Fruit fly (Drosophila melanogaster): Measurements from ENCODE around the gene Mcm10.

Gene Mcm10

DNA sequence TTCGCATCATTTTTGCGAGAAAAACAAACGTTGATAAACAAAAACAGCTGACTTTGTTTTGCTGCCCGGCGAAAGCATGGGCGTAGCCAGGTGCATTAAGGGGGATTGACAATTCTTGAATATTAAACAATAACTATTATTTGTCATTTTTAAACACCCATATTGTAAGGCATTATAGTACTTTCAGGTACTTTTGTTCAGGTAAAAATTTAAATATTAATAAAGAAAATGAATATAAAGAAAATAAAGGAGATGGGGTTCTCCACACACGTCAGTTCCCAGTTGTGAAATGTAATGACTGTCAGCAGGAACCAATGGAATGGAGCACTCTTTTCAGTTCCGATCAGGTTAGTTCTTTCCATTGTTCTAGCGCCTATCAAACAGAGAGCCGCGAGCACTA, 21.2 kb upstream of the Mcm10 start, which contains the start of the genes Coq3 and Pld3 (continued):
- TF ChIP-seq insv (GFP tag; optimal IDR thresholded peaks at IDR 0.05) (peak in 1 of 2 experiments; percentile 28), CG4707 (GFP tag; optimal IDR thresholded peaks at IDR 0.05) (peak; percentile 61), psq (GFP tag; optimal IDR thresholded peaks at IDR 0.05) (no peak), NK7.1 (GFP tag; optimal IDR thresholded peaks at IDR 0.05) (peak; percentile 0), zen2 (GFP tag; IDR thresholded peaks at IDR 0.05; ENCODE audit: partially characterized antibody) (no peak), CG2120 (GFP tag; optimal IDR thresholded peaks at IDR 0.05) (peak; percentile 91), ro (GFP tag; IDR thresholded peaks at IDR 0.05) (no peak), h (optimal IDR thresholded peaks at IDR 0.05) (no peak), CG5180 (GFP tag; optimal IDR thresholded peaks at IDR 0.05) (peak; percentile 39), zfh1 (GFP tag; IDR thresholded peaks at IDR 0.05) (peak; percentile 90), CG8089 (GFP tag; optimal IDR thresholded peaks at IDR 0.05) (peak; percentile 39), Chrac-16 (GFP tag; optimal IDR thresholded peaks at IDR 0.05) (peak; percentile 76), Hr3 (GFP tag; optimal IDR thresholded peaks at IDR 0.05) (peak; percentile 74), CG4820 (GFP tag; optimal IDR thresholded peaks at IDR 0.05) (peak; percentile 69), br (optimal IDR thresholded peaks at IDR 0.05) (no peak), CG7745 (tag; optimal IDR thresholded peaks at IDR 0.05) (no peak), bsh (GFP tag; optimal IDR thresholded peaks at IDR 0.05) (peak; percentile 81 to 87), cwo (GFP tag; optimal IDR thresholded peaks at IDR 0.05) (peak; percentile 80), Meics (GFP tag; optimal IDR thresholded peaks at IDR 0.05) (peak; percentile 86), CG4854 (GFP tag; optimal IDR thresholded peaks at IDR 0.05) (peak; percentile 61), Asciz (GFP tag; optimal IDR thresholded peaks at IDR 0.05) (peak; percentile 80), CG7372 (GFP tag; IDR thresholded peaks at IDR 0.05) (0 out of 2 replicates have a peak, but pooled peaks have one; percentile 28), CG11456 (GFP tag; IDR thresholded peaks at IDR 0.05) (peak; percentile 85), Nf-YB (GFP tag; optimal IDR thresholded peaks at IDR 0.05) (peak; percentile 58), usp (GFP tag; optimal IDR thresholded peaks at IDR 0.05) (no peak), CG7987 (GFP tag; optimal IDR thresholded peaks at IDR 0.05) (peak; percentile 64), Dip2 (GFP tag; IDR thresholded peaks at IDR 0.05) (no peak), pnt (GFP tag; optimal IDR thresholded peaks at IDR 0.05) (peak; percentile 50), CG30403 (GFP tag; optimal IDR thresholded peaks at IDR 0.05) (peak; percentile 88), CG18764 (GFP tag; optimal IDR thresholded peaks at IDR 0.05) (peak; percentile 65), CG7928 (GFP tag; optimal IDR thresholded peaks at IDR 0.05) (peak; percentile 41), HLH54F (GFP tag; optimal IDR thresholded peaks at IDR 0.05) (peak; percentile 71), ham (GFP tag; IDR thresholded peaks at IDR 0.05) (no peak), lmd (GFP tag; IDR thresholded peaks at IDR 0.05) (peak; percentile 78), CG1233 (GFP tag; optimal IDR thresholded peaks at IDR 0.05) (peak; percentile 78), fru (optimal IDR thresholded peaks at IDR 0.05) (no peak), HLH3B (GFP tag; IDR thresholded peaks at IDR 0.05) (peak; percentile 72), CG30431 (GFP tag; optimal IDR thresholded peaks at IDR 0.05) (peak; percentile 64), CG9609 (GFP tag; optimal IDR thresholded peaks at IDR 0.05) (peak; percentile 71), CG9932 (GFP tag; IDR thresholded peaks at IDR 0.05) (peak; percentile 80), Nf-YA (GFP tag; IDR thresholded peaks at IDR 0.05) (peak; percentile 69), dm (GFP tag; optimal IDR thresholded peaks at IDR 0.05) (no peak), CG7786 (GFP tag; optimal IDR thresholded peaks at IDR 0.05) (peak; percentile 65), Dbx (GFP tag; IDR thresholded peaks at IDR 0.05) (peak; percentile 85), B-H2 (GFP tag; optimal IDR thresholded peaks at IDR 0.05) (peak; percentile 87), Dp (GFP tag; optimal IDR thresholded peaks at IDR 0.05) (no peak), CG34376 (GFP tag; optimal IDR thresholded peaks at IDR 0.05) (peak; percentile 70), CG32767 (GFP tag; IDR thresholded peaks at IDR 0.05) (peak; percentile 58; the same call in 1 of the 2 replicates), en (GFP tag; optimal IDR thresholded peaks at IDR 0.05) (peak; percentile 25), Antp (GFP tag; optimal IDR thresholded peaks at IDR 0.05) (peak; percentile 61), Optix (GFP tag; IDR thresholded peaks at IDR 0.05) (peak; percentile 74; the same call in 2 of the 3 replicates), hbn (GFP tag; IDR thresholded peaks at IDR 0.05; ENCODE audit: partially characterized antibody) (no peak), CG7839 (tag; optimal IDR thresholded peaks at IDR 0.05) (peak; percentile 86)
